Fruit fly (Drosophila melanogaster): Measurements from ENCODE around the gene CG13685.

Gene CG13685

DNA sequence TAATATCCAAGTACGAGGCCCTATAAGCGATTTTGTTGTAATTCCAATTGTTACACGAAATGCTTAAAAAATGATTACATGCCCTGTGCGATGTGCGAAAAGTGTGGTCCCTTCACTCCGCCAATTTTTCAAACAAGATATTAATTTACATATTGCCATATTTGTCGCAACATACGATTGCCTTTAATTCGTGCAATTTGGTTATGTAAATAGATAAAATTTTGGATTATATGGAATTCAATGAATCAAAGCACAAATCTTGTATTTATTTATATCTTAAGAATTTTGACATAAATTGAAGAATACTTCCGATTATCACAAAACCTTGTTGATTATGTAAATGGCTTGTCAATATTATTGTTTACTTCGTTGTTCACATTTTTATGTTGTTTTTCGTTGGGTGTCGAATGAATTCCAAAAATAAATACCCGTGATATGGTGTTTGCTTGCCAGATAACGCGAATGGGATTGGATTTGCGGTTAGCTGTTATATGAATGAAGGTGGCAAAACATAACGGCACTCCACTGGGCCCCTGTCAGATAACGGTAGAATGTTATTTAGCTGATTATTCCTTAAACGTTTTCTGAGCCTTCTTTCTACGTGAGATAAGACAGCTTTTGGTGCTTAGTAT lies 35.0 kb downstream of the CG13685 start (continued):
- TF ChIP-seq dan (GFP tag; IDR thresholded peaks at IDR 0.05) (no peak), ro (GFP tag; IDR thresholded peaks at IDR 0.05) (no peak), slp2 (GFP tag; optimal IDR thresholded peaks at IDR 0.05) (no peak), en (GFP tag; optimal IDR thresholded peaks at IDR 0.05) (no peak), Awh (GFP tag; IDR thresholded peaks at IDR 0.05) (no peak), CG2129 (GFP tag; IDR thresholded peaks at IDR 0.05; ENCODE audit: partially characterized antibody) (no peak), CG31365 (tag; optimal IDR thresholded peaks at IDR 0.05) (no peak), sug (tag; optimal IDR thresholded peaks at IDR 0.05) (peak; percentile 65), CG9876 (GFP tag; optimal IDR thresholded peaks at IDR 0.05) (no peak), CG11093 (GFP tag; IDR thresholded peaks at IDR 0.05) (no peak), Mrtf (GFP tag; IDR thresholded peaks at IDR 0.05) (no peak), Abd-B (GFP tag; optimal IDR thresholded peaks at IDR 0.05) (no peak), Hr3 (GFP tag; optimal IDR thresholded peaks at IDR 0.05) (no peak), cwo (GFP tag; optimal IDR thresholded peaks at IDR 0.05) (peak; percentile 12), Gsc (GFP tag; IDR thresholded peaks at IDR 0.05) (no peak), eve (GFP tag; optimal IDR thresholded peaks at IDR 0.05) (peak in 1 of 2 experiments; percentile 60), CG2199 (GFP tag; IDR thresholded peaks at IDR 0.05) (no peak), tx (GFP tag; optimal IDR thresholded peaks at IDR 0.05) (no peak), CG14014 (GFP tag; IDR thresholded peaks at IDR 0.05) (peak; percentile 70; the same call in 1 of the 2 replicates), ap (GFP tag; IDR thresholded peaks at IDR 0.05) (no peak), CG1529 (GFP tag; optimal IDR thresholded peaks at IDR 0.05) (no peak), Hmr (GFP tag; optimal IDR thresholded peaks at IDR 0.05) (no peak), crc (GFP tag; optimal IDR thresholded peaks at IDR 0.05) (no peak), CG3847 (GFP tag; IDR thresholded peaks at IDR 0.05) (no peak), ranshi (GFP tag; IDR thresholded peaks at IDR 0.05) (no peak; the same call in 1 of the 2 replicates), ken (GFP tag; IDR thresholded peaks at IDR 0.05) (no peak), nmo (GFP tag; optimal IDR thresholded peaks at IDR 0.05) (no peak), Rx (GFP tag; IDR thresholded peaks at IDR 0.05) (no peak), CG7786 (GFP tag; optimal IDR thresholded peaks at IDR 0.05) (no peak), Camta (GFP tag; optimal IDR thresholded peaks at IDR 0.05) (no peak), Sox100B (GFP tag; optimal IDR thresholded peaks at IDR 0.05) (peak; percentile 51), CG14050 (GFP tag; IDR thresholded peaks at IDR 0.05) (no peak), CG12219 (GFP tag; optimal IDR thresholded peaks at IDR 0.05) (peak; percentile 1), CTCF (GFP tag; optimal IDR thresholded peaks at IDR 0.05) (no peak), lov (optimal IDR thresholded peaks at IDR 0.05) (no peak), lov (GFP tag; IDR thresholded peaks at IDR 0.05) (no peak), CG2678 (tag; optimal IDR thresholded peaks at IDR 0.05) (no peak), CG9609 (GFP tag; optimal IDR thresholded peaks at IDR 0.05) (no peak), CG2889 (GFP tag; IDR thresholded peaks at IDR 0.05) (no peak), Atf-2 (GFP tag; optimal IDR thresholded peaks at IDR 0.05) (no peak), CG1647 (GFP tag; optimal IDR thresholded peaks at IDR 0.05) (no peak), Dref (GFP tag; IDR thresholded peaks at IDR 0.05) (no peak), Opbp (GFP tag; IDR thresholded peaks at IDR 0.05; ENCODE audit: partially characterized antibody) (no peak), Dll (GFP tag; IDR thresholded peaks at IDR 0.05; ENCODE audit: partially characterized antibody) (no peak), CG17385 (GFP tag; optimal IDR thresholded peaks at IDR 0.05) (peak; percentile 6), esg (GFP tag; conservative IDR thresholded peaks at IDR 0.05) (no peak), gsb (GFP tag; IDR thresholded peaks at IDR 0.05) (no peak), CG11398 (GFP tag; optimal IDR thresholded peaks at IDR 0.05) (no peak), CG8359 (GFP tag; optimal IDR thresholded peaks at IDR 0.05; ENCODE audit: borderline replicate concordance) (no peak), CG32532 (GFP tag; IDR thresholded peaks at IDR 0.05) (no peak), az2 (GFP tag; optimal IDR thresholded peaks at IDR 0.05) (no peak), CG10321 (GFP tag; IDR thresholded peaks at IDR 0.05) (no peak), Mad (GFP tag; optimal IDR thresholded peaks at IDR 0.05) (no peak)
